5 fruit fly cellular contexts compared by ENCODE assay signal in genomic region chrX:6861523-6862077, dm6.
TF ChIP-seq lines count a peak whose summit lies in the region.

No protein-coding gene starts in this region.

- no peak for TF ChIP-seq CTCF in whole organism, embryonic (GFP tag; optimal IDR thresholded peaks at IDR 0.05; lab: Kevin White, UChicago)

TF ChIP-seq in whole organism, adult, 20 proteins besides CTCF, POLR2A, EP300 and RAD21 (continues in another document):
- TF ChIP-seq Mnt (GFP tag; optimal IDR thresholded peaks at IDR 0.05; lab: Kevin White, UChicago), result peak; percentile 56
- peak; percentile 81 for TF ChIP-seq cic (GFP tag; optimal IDR thresholded peaks at IDR 0.05; lab: Kevin White, UChicago)
- peak; percentile 82 for TF ChIP-seq pad (GFP tag; optimal IDR thresholded peaks at IDR 0.05; lab: Kevin White, UChicago)
- TF ChIP-seq tj (GFP tag; optimal IDR thresholded peaks at IDR 0.05; lab: Kevin White, UChicago), result peak; percentile 86
- peak; percentile 69 for TF ChIP-seq CG12768 (GFP tag; optimal IDR thresholded peaks at IDR 0.05; lab: Kevin White, UChicago)
- TF ChIP-seq CG14711 (tag; optimal IDR thresholded peaks at IDR 0.05; lab: Kevin White, UChicago), result peak; percentile 86
- TF ChIP-seq Clk (GFP tag; optimal IDR thresholded peaks at IDR 0.05; lab: Kevin White, UChicago), result peak; percentile 30
- no peak for TF ChIP-seq cnc (optimal IDR thresholded peaks at IDR 0.05; lab: Kevin White, UChicago)
- peak; percentile 61 for TF ChIP-seq Hr96 (GFP tag; optimal IDR thresholded peaks at IDR 0.05; lab: Kevin White, UChicago)
- TF ChIP-seq CG7101 (tag; optimal IDR thresholded peaks at IDR 0.05; lab: Kevin White, UChicago), result peak; percentile 91
- peak; percentile 57 for TF ChIP-seq CG33017 (tag; optimal IDR thresholded peaks at IDR 0.05; lab: Kevin White, UChicago)
- no peak for TF ChIP-seq toe (GFP tag; optimal IDR thresholded peaks at IDR 0.05; lab: Kevin White, UChicago)
- TF ChIP-seq CG5204 (GFP tag; optimal IDR thresholded peaks at IDR 0.05; lab: Kevin White, UChicago), result peak; percentile 45
- TF ChIP-seq ovo (GFP tag; optimal IDR thresholded peaks at IDR 0.05; lab: Kevin White, UChicago), result peak; percentile 30
- TF ChIP-seq bab1 (GFP tag; optimal IDR thresholded peaks at IDR 0.05; lab: Kevin White, UChicago), result peak; percentile 92
- peak; percentile 71 for TF ChIP-seq CG7045 (GFP tag; optimal IDR thresholded peaks at IDR 0.05; lab: Kevin White, UChicago)
- TF ChIP-seq kay (GFP tag; lab: Kevin White, UChicago; ENCODE audit: borderline replicate concordance), result peak; percentile 61
- TF ChIP-seq CG1620 (GFP tag; optimal IDR thresholded peaks at IDR 0.05; lab: Kevin White, UChicago), result peak; percentile 56

TF ChIP-seq in whole organism, embryonic, 481 proteins besides CTCF, POLR2A, EP300 and RAD21 (continues in another document):
- TF ChIP-seq CG3995 (GFP tag; optimal IDR thresholded peaks at IDR 0.05; lab: Kevin White, UChicago), result peak; percentile 10
- no peak for TF ChIP-seq CG3726 (GFP tag; IDR thresholded peaks at IDR 0.05; lab: Robert Waterston, UW)
- no peak for TF ChIP-seq CG6765 (GFP tag; optimal IDR thresholded peaks at IDR 0.05; lab: Kevin White, UChicago)
- no peak for TF ChIP-seq yki (optimal IDR thresholded peaks at IDR 0.05; lab: Kevin White, UChicago)
- TF ChIP-seq CG12942 (GFP tag; optimal IDR thresholded peaks at IDR 0.05; lab: Kevin White, UChicago), result no peak
- TF ChIP-seq Gsc (GFP tag; IDR thresholded peaks at IDR 0.05; lab: Robert Waterston, UW), result no peak
- TF ChIP-seq CG2875 (GFP tag; optimal IDR thresholded peaks at IDR 0.05; lab: Kevin White, UChicago), result no peak
- no peak for TF ChIP-seq Nf-YB (GFP tag; optimal IDR thresholded peaks at IDR 0.05; lab: Kevin White, UChicago)
- peak; percentile 36 for TF ChIP-seq lbe (GFP tag; optimal IDR thresholded peaks at IDR 0.05; lab: Kevin White, UChicago)
- TF ChIP-seq Doc3 (GFP tag; IDR thresholded peaks at IDR 0.05; lab: Robert Waterston, UW; ENCODE audit: partially characterized antibody), result no peak
- peak; percentile 85 for TF ChIP-seq sqz (GFP tag; optimal IDR thresholded peaks at IDR 0.05; lab: Kevin White, UChicago)
- peak; percentile 9 for TF ChIP-seq CG17829 (tag; optimal IDR thresholded peaks at IDR 0.05; lab: Kevin White, UChicago)
- TF ChIP-seq CG11398 (GFP tag; optimal IDR thresholded peaks at IDR 0.05; lab: Kevin White, UChicago), result no peak
- TF ChIP-seq CG18619 (GFP tag; optimal IDR thresholded peaks at IDR 0.05; lab: Kevin White, UChicago), result peak; percentile 9
- TF ChIP-seq CG17612 (GFP tag; IDR thresholded peaks at IDR 0.05; lab: Robert Waterston, UW), result no peak
- peak; percentile 29; the same call in 1 of the 3 replicates for TF ChIP-seq CG34422 (GFP tag; IDR thresholded peaks at IDR 0.05; lab: Robert Waterston, UW)
- peak; percentile 45 for TF ChIP-seq Scr (GFP tag; IDR thresholded peaks at IDR 0.05; lab: Robert Waterston, UW; ENCODE audit: partially characterized antibody)
- no peak for TF ChIP-seq CG9876 (GFP tag; optimal IDR thresholded peaks at IDR 0.05; lab: Kevin White, UChicago)
- peak; percentile 53 for TF ChIP-seq Meics (GFP tag; optimal IDR thresholded peaks at IDR 0.05; lab: Kevin White, UChicago)

TF ChIP-seq in whole organism, prepupa, 60 proteins besides CTCF, POLR2A, EP300 and RAD21 (continues in another document):
- TF ChIP-seq svp (GFP tag; lab: Kevin White, UChicago), result peak; percentile 94
- peak; percentile 78 for TF ChIP-seq fkh (GFP tag; optimal IDR thresholded peaks at IDR 0.05; lab: Kevin White, UChicago)
- TF ChIP-seq Hr4 (GFP tag; optimal IDR thresholded peaks at IDR 0.05; lab: Kevin White, UChicago), result peak; percentile 83
- TF ChIP-seq Ets21C (GFP tag; optimal IDR thresholded peaks at IDR 0.05; lab: Kevin White, UChicago), result peak; percentile 69
- TF ChIP-seq CG15336 (GFP tag; IDR thresholded peaks at IDR 0.05; lab: Robert Waterston, UW), result peak; percentile 92
- TF ChIP-seq CG11902 (GFP tag; optimal IDR thresholded peaks at IDR 0.05; lab: Kevin White, UChicago), result peak; percentile 57
- peak; percentile 95 for TF ChIP-seq Eip78C (GFP tag; lab: Kevin White, UChicago)
- TF ChIP-seq CG10631 (GFP tag; optimal IDR thresholded peaks at IDR 0.05; lab: Kevin White, UChicago), result peak; percentile 78
- TF ChIP-seq CG8632 (GFP tag; optimal IDR thresholded peaks at IDR 0.05; lab: Kevin White, UChicago), result peak; percentile 69
- peak; percentile 64 for TF ChIP-seq CG6808 (GFP tag; optimal IDR thresholded peaks at IDR 0.05; lab: Kevin White, UChicago)
- TF ChIP-seq cyc (GFP tag; optimal IDR thresholded peaks at IDR 0.05; lab: Kevin White, UChicago), result peak; percentile 75
- TF ChIP-seq CG9139 (GFP tag; optimal IDR thresholded peaks at IDR 0.05; lab: Kevin White, UChicago), result peak; percentile 23
- peak; percentile 79 for TF ChIP-seq CG4318 (GFP tag; optimal IDR thresholded peaks at IDR 0.05; lab: Kevin White, UChicago)
- TF ChIP-seq Smox (GFP tag; optimal IDR thresholded peaks at IDR 0.05; lab: Kevin White, UChicago), result peak; percentile 85
- peak; percentile 41 for TF ChIP-seq Hr38 (GFP tag; optimal IDR thresholded peaks at IDR 0.05; lab: Kevin White, UChicago)
- TF ChIP-seq net (GFP tag; optimal IDR thresholded peaks at IDR 0.05; lab: Kevin White, UChicago), result peak; percentile 55
- TF ChIP-seq eg (GFP tag; IDR thresholded peaks at IDR 0.05; lab: Robert Waterston, UW), result peak; percentile 91
- TF ChIP-seq CG8319 (GFP tag; optimal IDR thresholded peaks at IDR 0.05; lab: Kevin White, UChicago), result no peak
- TF ChIP-seq Ets96B (tag; optimal IDR thresholded peaks at IDR 0.05; lab: Kevin White, UChicago), result peak; percentile 73
- peak; percentile 82 for TF ChIP-seq CG11294 (GFP tag; IDR thresholded peaks at IDR 0.05; lab: Robert Waterston, UW)

TF ChIP-seq in whole organism, pupa, 21 proteins besides CTCF, POLR2A, EP300 and RAD21:
- TF ChIP-seq CG10348 (GFP tag; IDR thresholded peaks at IDR 0.05; lab: Robert Waterston, UW) (no peak), CG14655 (GFP tag; optimal IDR thresholded peaks at IDR 0.05; lab: Kevin White, UChicago) (peak; percentile 87), CG8159 (tag; optimal IDR thresholded peaks at IDR 0.05; lab: Kevin White, UChicago) (peak; percentile 81), CG32121 (GFP tag; IDR thresholded peaks at IDR 0.05; lab: Robert Waterston, UW) (peak; percentile 85), CG8301 (tag; optimal IDR thresholded peaks at IDR 0.05; lab: Kevin White, UChicago) (peak; percentile 79), rn (GFP tag; IDR thresholded peaks at IDR 0.05; lab: Robert Waterston, UW) (peak; percentile 70), CG15710 (tag; optimal IDR thresholded peaks at IDR 0.05; lab: Kevin White, UChicago) (peak; percentile 79), gl (tag; optimal IDR thresholded peaks at IDR 0.05; lab: Kevin White, UChicago) (peak; percentile 55), CG4496 (GFP tag; IDR thresholded peaks at IDR 0.05; lab: Robert Waterston, UW) (peak; percentile 92), Pif1A (GFP tag; optimal IDR thresholded peaks at IDR 0.05; lab: Kevin White, UChicago) (peak; percentile 78), D1 (tag; optimal IDR thresholded peaks at IDR 0.05; lab: Kevin White, UChicago) (no peak), CG13204 (GFP tag; optimal IDR thresholded peaks at IDR 0.05; lab: Kevin White, UChicago) (peak; percentile 94), Snoo (tag; optimal IDR thresholded peaks at IDR 0.05; lab: Kevin White, UChicago) (peak; percentile 69), CG12605 (GFP tag; IDR thresholded peaks at IDR 0.05; lab: Robert Waterston, UW) (peak; percentile 63; the same call in 1 of the 2 replicates), CG34367 (tag; optimal IDR thresholded peaks at IDR 0.05; lab: Kevin White, UChicago) (peak; percentile 47), fd96Ca (GFP tag; IDR thresholded peaks at IDR 0.05; lab: Robert Waterston, UW) (peak; percentile 93), CG9948 (tag; optimal IDR thresholded peaks at IDR 0.05; lab: Kevin White, UChicago) (peak; percentile 67), CG17806 (tag; optimal IDR thresholded peaks at IDR 0.05; lab: Kevin White, UChicago) (peak; percentile 70), EcR (GFP tag; optimal IDR thresholded peaks at IDR 0.05; lab: Kevin White, UChicago) (peak; percentile 76), Pif1B (GFP tag; optimal IDR thresholded peaks at IDR 0.05; lab: Kevin White, UChicago) (peak; percentile 75), Ets98B (GFP tag; IDR thresholded peaks at IDR 0.05; lab: Robert Waterston, UW) (peak; percentile 86)

TF ChIP-seq in whole organism, wandering third instar larva, 38 proteins besides CTCF, POLR2A, EP300 and RAD21 (continues in another document):
- TF ChIP-seq N (GFP tag; optimal IDR thresholded peaks at IDR 0.05; lab: Kevin White, UChicago) (no peak), Hnf4 (GFP tag; optimal IDR thresholded peaks at IDR 0.05; lab: Kevin White, UChicago) (peak; percentile 69), Sp1 (GFP tag; optimal IDR thresholded peaks at IDR 0.05; lab: Kevin White, UChicago) (peak; percentile 81), sage (GFP tag; optimal IDR thresholded peaks at IDR 0.05; lab: Kevin White, UChicago) (no peak), tai (GFP tag; optimal IDR thresholded peaks at IDR 0.05; lab: Kevin White, UChicago) (peak; percentile 62), Rel (GFP tag; optimal IDR thresholded peaks at IDR 0.05; lab: Kevin White, UChicago) (no peak), Rel (tag; optimal IDR thresholded peaks at IDR 0.05; lab: Kevin White, UChicago) (peak; percentile 93), psq (GFP tag; optimal IDR thresholded peaks at IDR 0.05; lab: Kevin White, UChicago) (peak; percentile 87), Hr83 (GFP tag; optimal IDR thresholded peaks at IDR 0.05; lab: Kevin White, UChicago; ENCODE audit: poor library complexity, severe bottlenecking) (peak; percentile 54), HLH106 (tag; optimal IDR thresholded peaks at IDR 0.05; lab: Kevin White, UChicago) (peak; percentile 85), pan (optimal IDR thresholded peaks at IDR 0.05; lab: Kevin White, UChicago) (no peak), lola (GFP tag; optimal IDR thresholded peaks at IDR 0.05; lab: Kevin White, UChicago) (no peak), dl (GFP tag; optimal IDR thresholded peaks at IDR 0.05; lab: Kevin White, UChicago; ENCODE audit: insufficient read depth in 1 of 2, partially characterized antibody in 2 of 2) (peak; percentile 26 to 36), Myc (optimal IDR thresholded peaks at IDR 0.05; lab: Kevin White, UChicago) (no peak), Hr78 (GFP tag; optimal IDR thresholded peaks at IDR 0.05; lab: Kevin White, UChicago) (no peak), Dif (GFP tag; optimal IDR thresholded peaks at IDR 0.05; lab: Kevin White, UChicago; ENCODE audit: partially characterized antibody) (peak; percentile 77), fru (GFP tag; optimal IDR thresholded peaks at IDR 0.05; lab: Kevin White, UChicago) (peak; percentile 77), br (GFP tag; optimal IDR thresholded peaks at IDR 0.05; lab: Kevin White, UChicago) (peak; percentile 80), foxo (GFP tag; optimal IDR thresholded peaks at IDR 0.05; lab: Kevin White, UChicago) (peak; percentile 61 to 66), usp (GFP tag; optimal IDR thresholded peaks at IDR 0.05; lab: Kevin White, UChicago) (no peak), Jra (GFP tag; optimal IDR thresholded peaks at IDR 0.05; lab: Kevin White, UChicago) (peak; percentile 75), Abd-B (GFP tag; optimal IDR thresholded peaks at IDR 0.05; lab: Kevin White, UChicago) (no peak), h (GFP tag; optimal IDR thresholded peaks at IDR 0.05; lab: Kevin White, UChicago) (peak; percentile 72)
